Fruit fly (Drosophila melanogaster) whole organism: ENCODE measurements around the gene CG42766.

Experiments used
- CG8478 ChIP-seq: fragments of >200 bp; optimal IDR thresholded peaks from 2 replicates; lab custom pipeline; 2018; ENCODE audit warnings: inconsistent platforms
- Dll ChIP-seq: fragments of >200 bp; optimal IDR thresholded peaks from 2 replicates; lab custom pipeline; 2017
- EcR ChIP-seq, 2 experiments: fragments of >200 bp; optimal IDR thresholded peaks; 2 replicates each; lab custom pipeline; 2017; ENCODE audit warnings: missing biosample characterization in 2 of 2, missing genetic modification characterization in 2 of 2, missing genetic modification reagents in 2 of 2
- pan ChIP-seq: fragments of >200 bp; optimal IDR thresholded peaks from 2 replicates; lab custom pipeline; 2017
- psq ChIP-seq: fragments of >200 bp; optimal IDR thresholded peaks from 2 replicates; lab custom pipeline; 2017
- usp ChIP-seq: fragments of >200 bp; optimal IDR thresholded peaks from 2 replicates; lab custom pipeline; 2017; ENCODE audit warnings: missing biosample characterization, missing genetic modification characterization, mixed read lengths

CG42766 gene

DNA sequence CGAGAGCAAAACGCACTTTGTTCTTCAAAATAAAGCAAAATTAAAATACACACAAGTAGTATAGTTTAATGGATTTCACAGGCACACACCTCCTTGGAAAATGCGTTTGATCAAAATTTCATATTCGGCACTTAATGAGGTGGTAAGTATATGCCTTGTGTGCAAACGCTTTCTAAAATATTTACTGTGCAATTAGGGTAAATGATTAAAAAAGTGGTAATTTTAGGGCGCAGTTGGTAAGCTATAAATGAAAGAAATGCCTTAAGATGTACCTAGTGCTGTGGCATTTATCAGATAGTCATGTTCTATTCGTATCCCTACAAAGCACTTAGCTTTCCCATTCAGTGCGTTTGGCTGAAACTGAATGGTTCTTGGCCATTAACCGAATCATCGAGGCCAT is 2.5 kb upstream of the CG42766 start, which contains the start of gene Or13a:
Or13a (plus strand) TSS at position 301 of the 400 bp plus-strand sequence.
- TF ChIP-seq Dll (lab: Kevin White, UChicago) (no peak), pan (lab: Kevin White, UChicago) (no peak), CG8478 (lab: Kevin White, UChicago) (no peak), EcR (GFP tag; optimal IDR thresholded peaks at IDR 0.05; lab: Kevin White, UChicago) (no peak), psq (no peak), usp (no peak)

- no peak for TF ChIP-seq Dll (lab: Kevin White, UChicago)
- no peak for TF ChIP-seq pan (lab: Kevin White, UChicago)
- no peak for TF ChIP-seq psq
- TF ChIP-seq EcR (GFP tag; optimal IDR thresholded peaks at IDR 0.05; lab: Kevin White, UChicago) = no peak
- no peak for TF ChIP-seq CG8478 (lab: Kevin White, UChicago)
- no peak for TF ChIP-seq usp
These were observed 6.2 kb downstream of the CG42766 start, which contains the start of gene Cep164 for dm6 chrX:15982844-15983243. Cep164 (minus strand) TSS chrX:15982944.

DNA sequence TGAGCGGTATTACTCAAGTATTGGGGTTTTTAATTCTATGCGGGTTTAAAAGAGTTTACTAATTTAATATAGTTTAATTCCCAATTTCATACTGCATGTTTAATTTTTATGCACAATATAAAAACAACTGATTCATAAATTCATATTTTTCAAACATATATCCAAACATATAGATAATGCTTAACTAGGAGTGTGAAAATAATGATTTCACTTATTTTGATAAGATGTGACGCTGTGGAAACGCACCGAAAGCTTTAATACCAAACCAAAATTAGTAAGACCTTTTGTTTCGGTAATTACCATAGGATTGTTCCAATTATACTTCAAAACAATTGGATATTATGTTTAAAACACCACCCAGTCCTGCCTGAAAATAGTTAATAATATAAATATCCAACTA is 6.8 kb downstream of the CG42766 start, which contains the start of gene Slc25A46a:
Slc25A46a (plus strand) TSS at position 272 of the 400 bp plus-strand sequence.
- no peak for TF ChIP-seq CG8478 (lab: Kevin White, UChicago)
- no peak for TF ChIP-seq pan (lab: Kevin White, UChicago)
- TF ChIP-seq EcR (GFP tag; optimal IDR thresholded peaks at IDR 0.05; lab: Kevin White, UChicago) = no peak
- no peak for TF ChIP-seq Dll (lab: Kevin White, UChicago)
- no peak for TF ChIP-seq usp
- TF ChIP-seq psq = no peak

DNA sequence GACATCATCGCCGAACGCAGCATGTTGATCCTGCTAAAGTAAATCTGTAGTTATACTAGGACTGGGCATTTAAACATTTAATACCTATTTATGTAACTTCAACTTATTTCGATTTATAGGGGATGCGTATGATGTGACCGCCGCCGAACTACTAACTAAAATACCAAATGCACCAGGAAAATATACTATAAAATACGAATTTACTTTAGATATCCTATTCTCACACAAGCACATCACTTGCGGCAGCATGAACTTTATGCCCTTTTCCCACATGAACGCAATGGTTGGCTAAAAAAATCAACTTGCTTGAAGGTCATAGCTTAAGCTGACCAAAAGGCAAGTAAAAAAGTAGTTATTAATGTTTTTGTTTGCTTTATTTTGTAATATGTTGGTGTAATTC is 10.0 kb downstream of the CG42766 start, which contains the start of gene ND-20:
ND-20 (minus strand) TSS at position 155 of the 400 bp plus-strand sequence.
- no peak for TF ChIP-seq CG8478 (lab: Kevin White, UChicago)

dm6 chrX:15989631-15990030 is 13.0 kb downstream of the CG42766 start:
- TF ChIP-seq psq (no peak), CG8478 (lab: Kevin White, UChicago) (no peak), pan (lab: Kevin White, UChicago) (no peak), usp (no peak), EcR (GFP tag; optimal IDR thresholded peaks at IDR 0.05; lab: Kevin White, UChicago) (no peak), Dll (lab: Kevin White, UChicago) (no peak)

dm6 chrX:15991618-15992526 is 15.2 kb downstream of the CG42766 start, which contains the start of the genes CG46312, eIF5 and exd:
CG46312 (minus strand) TSS chrX:15991974.
eIF5 (minus strand) TSS chrX:15991974.
exd (plus strand) TSS chrX:15992468.
- TF ChIP-seq usp = no peak
- no peak for TF ChIP-seq CG8478 (lab: Kevin White, UChicago)
- TF ChIP-seq EcR (GFP tag; optimal IDR thresholded peaks at IDR 0.05; lab: Kevin White, UChicago) = no peak
- TF ChIP-seq Dll (lab: Kevin White, UChicago) = no peak
- TF ChIP-seq psq = no peak
- TF ChIP-seq pan (lab: Kevin White, UChicago) = no peak

DNA sequence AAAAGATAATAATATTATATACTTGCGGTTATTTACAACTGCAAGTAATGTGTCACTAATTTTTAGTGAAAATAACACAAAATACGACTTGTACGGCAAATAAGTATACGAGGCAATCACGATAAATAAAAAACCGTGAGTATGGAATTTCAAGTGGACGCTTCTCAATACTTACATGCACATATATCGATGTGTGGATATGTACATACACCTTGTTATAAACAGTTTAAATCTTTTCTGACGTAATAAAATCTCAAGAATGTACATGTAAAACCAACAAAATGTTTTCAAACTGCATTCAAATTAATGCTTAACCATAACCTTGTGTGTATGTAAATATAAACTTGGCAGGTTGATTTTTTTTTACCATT is 15.8 kb downstream of the CG42766 start:
- TF ChIP-seq CG8478 (lab: Kevin White, UChicago) (no peak), psq (no peak), pan (lab: Kevin White, UChicago) (no peak), usp (no peak), EcR (GFP tag; optimal IDR thresholded peaks at IDR 0.05; lab: Kevin White, UChicago) (no peak), Dll (lab: Kevin White, UChicago) (no peak)

DNA sequence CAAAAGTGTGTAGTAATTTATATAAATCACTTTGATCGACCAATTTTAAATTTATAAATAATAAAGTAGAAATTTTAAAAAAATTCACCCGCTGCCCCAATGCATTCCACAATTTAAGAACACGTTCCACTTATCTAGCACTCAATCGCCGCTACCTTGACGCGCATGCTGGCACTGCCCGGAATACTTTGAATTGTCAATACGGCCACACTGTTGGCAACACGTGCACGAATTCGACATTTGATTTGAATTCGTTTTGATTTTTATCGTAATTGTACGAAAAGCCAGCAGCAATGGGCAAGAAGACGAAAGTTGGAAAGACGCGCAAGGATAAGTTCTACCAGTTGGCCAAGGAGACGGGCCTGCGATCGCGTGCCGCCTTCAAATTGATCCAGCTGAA is 20.2 kb downstream of the CG42766 start, which contains the start of gene CG8939:
CG8939 (plus strand) TSS at position 186 of the 400 bp plus-strand sequence.
- TF ChIP-seq usp = no peak
- no peak for TF ChIP-seq pan (lab: Kevin White, UChicago)
- no peak for TF ChIP-seq Dll (lab: Kevin White, UChicago)
- TF ChIP-seq psq = no peak
- no peak for TF ChIP-seq EcR (GFP tag; optimal IDR thresholded peaks at IDR 0.05; lab: Kevin White, UChicago)
- TF ChIP-seq CG8478 (lab: Kevin White, UChicago) = no peak

- TF ChIP-seq pan (lab: Kevin White, UChicago) (no peak), usp (no peak), CG8478 (lab: Kevin White, UChicago) (no peak), Dll (lab: Kevin White, UChicago) (no peak), psq (no peak), EcR (GFP tag; optimal IDR thresholded peaks at IDR 0.05; lab: Kevin White, UChicago) (no peak)
These were observed 28.4 kb downstream of the CG42766 start for dm6 chrX:16005066-16005465.

DNA sequence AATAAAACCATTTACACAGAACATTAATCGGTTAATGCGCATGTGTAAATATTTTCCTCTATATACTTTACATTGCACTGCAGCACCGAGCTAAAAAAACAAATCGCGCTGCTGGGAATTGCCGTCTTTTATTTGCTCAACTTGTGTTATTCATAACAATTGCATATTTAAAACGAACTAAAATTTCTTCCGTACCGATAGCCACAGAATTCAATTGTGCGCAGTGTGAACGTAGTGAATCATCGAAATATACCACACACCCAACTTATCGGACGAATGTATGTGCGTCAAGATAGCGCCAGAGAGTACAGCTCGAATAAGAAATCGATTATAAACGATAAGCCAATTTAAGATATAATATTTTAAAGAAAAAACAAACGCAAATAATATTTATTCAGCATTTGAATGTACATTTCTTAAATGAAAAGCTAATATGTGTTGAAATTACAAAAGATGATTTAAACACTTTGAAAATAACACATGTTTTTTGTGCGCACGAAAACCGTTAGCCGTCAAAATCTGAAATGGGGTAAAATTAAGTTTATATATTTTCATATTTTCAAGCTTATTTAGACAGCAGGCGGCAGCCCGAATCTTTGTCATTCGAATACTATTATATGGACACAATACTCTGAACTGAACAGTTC is 29.0 kb downstream of the CG42766 start, which contains the start of the genes vap and CG12698:
vap (minus strand) TSS at position 262 of the 647 bp plus-strand sequence.
CG12698 (plus strand) TSS at position 597 of the 647 bp plus-strand sequence.
- TF ChIP-seq pan (lab: Kevin White, UChicago) = no peak
- TF ChIP-seq usp = no peak
- TF ChIP-seq Dll (lab: Kevin White, UChicago) = no peak
- no peak for TF ChIP-seq CG8478 (lab: Kevin White, UChicago)
- TF ChIP-seq EcR (GFP tag; optimal IDR thresholded peaks at IDR 0.05; lab: Kevin White, UChicago) = no peak
- no peak for TF ChIP-seq psq

- TF ChIP-seq CG8478 (lab: Kevin White, UChicago) (no peak), pan (lab: Kevin White, UChicago) (no peak)
These were observed 32.1 kb downstream of the CG42766 start, which contains the start of gene Muc14A for dm6 chrX:16008814-16009213. Muc14A (plus strand) TSS chrX:16009114.
